Fruit fly (Drosophila melanogaster) whole organism: ENCODE results near the gene CG43082.

Source experiments
- CG8478 ChIP-seq: fragments of >200 bp; optimal IDR thresholded peaks from 2 replicates; lab custom pipeline; 2018; ENCODE audit warnings: inconsistent platforms
- Dll ChIP-seq: fragments of >200 bp; optimal IDR thresholded peaks from 2 replicates; lab custom pipeline; 2017
- EcR ChIP-seq, 2 experiments: fragments of >200 bp; optimal IDR thresholded peaks; 2 replicates each; lab custom pipeline; 2017; ENCODE audit warnings: missing biosample characterization in 2 of 2, missing genetic modification characterization in 2 of 2, missing genetic modification reagents in 2 of 2
- pan ChIP-seq: fragments of >200 bp; optimal IDR thresholded peaks from 2 replicates; lab custom pipeline; 2017
- psq ChIP-seq: fragments of >200 bp; optimal IDR thresholded peaks from 2 replicates; lab custom pipeline; 2017
- usp ChIP-seq: fragments of >200 bp; optimal IDR thresholded peaks from 2 replicates; lab custom pipeline; 2017; ENCODE audit warnings: missing biosample characterization, missing genetic modification characterization, mixed read lengths

The CG43082 gene

DNA sequence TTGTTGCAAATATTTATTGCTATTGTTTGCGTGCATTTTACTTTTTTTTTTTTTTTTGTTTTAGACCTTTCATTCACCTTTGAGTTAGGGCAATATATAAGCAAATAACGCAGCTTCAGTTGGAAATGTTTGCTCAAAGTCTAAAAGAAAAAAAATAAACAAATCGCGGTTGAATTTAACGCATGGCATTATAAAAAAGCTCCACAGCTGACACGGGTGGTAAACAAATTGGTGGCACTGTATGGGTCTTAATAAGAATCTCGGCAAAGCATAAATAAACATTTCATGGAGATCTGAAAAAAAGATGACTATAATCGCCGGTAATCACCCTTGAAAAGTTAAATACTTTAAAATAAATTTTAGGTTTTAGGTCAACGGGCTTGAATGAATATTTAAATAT, 32.7 kb downstream of the CG43082 start:
- TF ChIP-seq psq (lab: Kevin White, UChicago) (no peak), usp (no peak), Dll (lab: Kevin White, UChicago) (no peak), CG8478 (lab: Kevin White, UChicago) (no peak), pan (lab: Kevin White, UChicago) (no peak), EcR (GFP tag; optimal IDR thresholded peaks at IDR 0.05; lab: Kevin White, UChicago) (no peak)

DNA sequence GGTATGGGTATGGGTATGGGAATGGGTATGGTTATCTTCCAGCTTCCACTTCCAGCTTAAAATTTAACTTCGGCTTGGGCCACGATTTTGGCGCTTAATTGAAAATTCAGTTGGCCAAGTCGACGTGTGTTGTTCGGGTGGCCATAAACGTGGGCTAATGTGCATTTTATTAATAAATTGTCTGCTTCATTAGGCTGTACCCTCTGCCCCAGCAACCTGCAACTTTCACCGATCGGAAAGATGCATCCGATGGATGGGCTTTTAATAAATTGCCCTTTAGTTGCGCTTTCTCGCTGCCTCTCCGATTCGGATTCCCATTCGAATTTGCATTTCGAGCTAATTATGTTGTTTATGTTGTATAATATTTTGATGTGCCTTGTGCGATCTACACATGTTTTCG, 33.5 kb downstream of the CG43082 start:
- TF ChIP-seq CG8478 (lab: Kevin White, UChicago) (no peak), EcR (GFP tag; optimal IDR thresholded peaks at IDR 0.05; lab: Kevin White, UChicago) (no peak), psq (lab: Kevin White, UChicago) (no peak), Dll (lab: Kevin White, UChicago) (no peak), pan (lab: Kevin White, UChicago) (no peak), usp (no peak)

DNA sequence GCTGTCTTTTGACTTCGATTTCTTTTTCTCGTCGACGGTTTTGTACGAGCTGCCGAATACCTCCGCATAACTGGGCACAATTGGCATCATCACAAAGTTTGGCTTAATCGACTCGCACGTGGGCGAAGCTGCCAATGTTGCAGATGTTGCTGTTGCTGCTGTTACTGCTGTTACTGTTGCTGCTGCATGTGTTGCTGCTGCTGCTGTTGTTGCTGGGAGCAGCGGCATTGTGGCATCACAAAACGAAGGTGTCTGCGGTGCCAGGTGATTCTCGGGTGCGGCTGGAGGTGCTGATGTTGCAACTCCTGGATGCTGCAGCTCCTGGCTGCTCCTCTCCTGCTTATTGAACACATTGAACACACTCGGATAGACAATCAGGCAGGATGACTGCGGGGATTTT, 36.2 kb downstream of the CG43082 start:
- TF ChIP-seq psq (lab: Kevin White, UChicago) (no peak), Dll (lab: Kevin White, UChicago) (no peak), CG8478 (lab: Kevin White, UChicago) (no peak)

DNA sequence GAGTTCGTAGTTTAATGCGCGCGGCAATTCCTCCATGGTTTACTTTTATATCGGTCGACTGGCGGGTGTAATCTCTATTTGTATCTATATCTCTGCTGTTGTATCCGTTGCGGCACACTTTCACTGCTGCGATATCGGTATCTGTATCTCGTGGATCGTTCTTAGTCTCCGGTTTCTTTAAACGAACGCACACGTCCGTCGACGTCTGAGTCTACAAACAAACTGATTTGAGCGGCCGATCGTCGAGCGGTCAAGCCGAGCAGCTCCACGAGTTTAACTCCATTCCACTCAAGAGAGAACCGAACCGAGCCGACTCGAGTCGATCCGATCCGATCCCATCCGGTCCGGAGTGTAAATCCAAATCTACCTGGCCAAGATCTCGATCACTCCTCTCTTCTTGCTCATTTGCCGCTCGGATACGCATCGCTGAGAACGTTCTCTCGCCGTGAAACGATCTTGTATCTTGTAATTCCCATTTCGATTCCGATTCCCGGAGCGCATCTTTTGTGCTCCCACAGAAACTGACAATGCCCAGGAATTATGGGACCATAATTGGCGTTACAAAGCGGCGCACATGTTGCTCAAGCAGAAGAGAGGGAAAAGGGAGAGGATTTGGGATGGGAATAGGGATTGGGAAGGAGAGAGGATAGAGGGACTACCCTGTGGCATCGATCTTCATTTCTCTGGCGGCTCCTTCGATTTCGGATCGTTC, 38.1 kb downstream of the CG43082 start, which contains the start of gene comm2:
Gene comm2, minus strand, starts transcription at position 225 of the 712 bp plus-strand sequence.
- no peak for TF ChIP-seq EcR (GFP tag; optimal IDR thresholded peaks at IDR 0.05; lab: Kevin White, UChicago)
- TF ChIP-seq Dll (lab: Kevin White, UChicago) = peak; percentile 86

DNA sequence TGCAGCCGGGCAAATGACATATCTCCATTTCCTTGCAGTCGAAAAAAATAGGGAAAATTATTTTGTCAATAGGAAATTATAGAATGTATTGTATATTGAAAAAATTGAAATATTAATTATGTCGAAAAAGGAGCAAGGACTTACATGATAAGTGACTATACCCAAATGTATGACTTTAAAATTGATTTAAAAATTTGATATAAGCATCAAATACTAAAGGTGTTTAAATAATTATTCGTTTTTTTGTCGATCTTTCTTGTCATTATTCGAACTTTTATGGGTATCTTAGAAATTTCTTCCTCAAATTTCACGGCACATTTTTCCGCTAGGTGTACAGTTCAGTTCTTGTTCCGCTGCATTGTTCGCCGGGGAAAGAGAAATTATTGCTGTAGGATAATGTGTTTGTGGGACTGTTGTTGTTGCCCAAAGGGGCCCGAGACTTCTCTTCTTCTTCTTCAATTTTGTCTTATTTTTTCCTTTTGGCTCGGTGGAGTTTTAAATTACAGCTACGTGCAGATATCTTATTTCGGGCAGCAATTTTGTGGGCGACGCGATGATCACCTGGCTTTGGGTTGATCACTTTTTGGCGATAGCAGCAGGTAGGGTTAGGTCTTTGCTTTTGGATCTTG, 38.8 kb downstream of the CG43082 start:
- TF ChIP-seq psq (lab: Kevin White, UChicago) = no peak
- TF ChIP-seq pan (lab: Kevin White, UChicago) = no peak
- no peak for TF ChIP-seq CG8478 (lab: Kevin White, UChicago)
- TF ChIP-seq EcR (GFP tag; optimal IDR thresholded peaks at IDR 0.05; lab: Kevin White, UChicago) = no peak
- no peak for TF ChIP-seq Dll (lab: Kevin White, UChicago)
- no peak for TF ChIP-seq usp

DNA sequence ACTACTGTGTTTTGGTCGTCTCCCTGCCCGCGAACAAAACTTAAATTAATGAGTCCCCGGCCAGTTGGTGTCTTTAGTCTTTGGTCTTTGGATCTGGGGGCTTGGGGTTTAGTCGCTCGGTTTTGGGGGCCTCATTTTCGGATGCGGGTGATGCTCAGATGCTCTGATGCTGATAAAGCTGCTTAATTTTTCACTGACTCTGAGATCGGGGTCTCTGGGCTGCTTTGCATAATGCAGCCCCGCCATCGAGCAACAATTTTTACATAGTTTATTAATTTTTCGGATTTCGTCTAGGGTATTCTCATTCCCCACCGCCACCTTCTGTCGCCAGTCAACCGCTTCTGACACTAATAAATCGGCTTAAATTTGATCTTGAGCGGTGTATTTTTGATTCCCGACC, 40.5 kb downstream of the CG43082 start:
- no peak for TF ChIP-seq psq (lab: Kevin White, UChicago)
- TF ChIP-seq EcR (GFP tag; optimal IDR thresholded peaks at IDR 0.05; lab: Kevin White, UChicago) = no peak
- no peak for TF ChIP-seq CG8478 (lab: Kevin White, UChicago)
- no peak for TF ChIP-seq Dll (lab: Kevin White, UChicago)
- TF ChIP-seq pan (lab: Kevin White, UChicago) = no peak
- no peak for TF ChIP-seq usp

DNA sequence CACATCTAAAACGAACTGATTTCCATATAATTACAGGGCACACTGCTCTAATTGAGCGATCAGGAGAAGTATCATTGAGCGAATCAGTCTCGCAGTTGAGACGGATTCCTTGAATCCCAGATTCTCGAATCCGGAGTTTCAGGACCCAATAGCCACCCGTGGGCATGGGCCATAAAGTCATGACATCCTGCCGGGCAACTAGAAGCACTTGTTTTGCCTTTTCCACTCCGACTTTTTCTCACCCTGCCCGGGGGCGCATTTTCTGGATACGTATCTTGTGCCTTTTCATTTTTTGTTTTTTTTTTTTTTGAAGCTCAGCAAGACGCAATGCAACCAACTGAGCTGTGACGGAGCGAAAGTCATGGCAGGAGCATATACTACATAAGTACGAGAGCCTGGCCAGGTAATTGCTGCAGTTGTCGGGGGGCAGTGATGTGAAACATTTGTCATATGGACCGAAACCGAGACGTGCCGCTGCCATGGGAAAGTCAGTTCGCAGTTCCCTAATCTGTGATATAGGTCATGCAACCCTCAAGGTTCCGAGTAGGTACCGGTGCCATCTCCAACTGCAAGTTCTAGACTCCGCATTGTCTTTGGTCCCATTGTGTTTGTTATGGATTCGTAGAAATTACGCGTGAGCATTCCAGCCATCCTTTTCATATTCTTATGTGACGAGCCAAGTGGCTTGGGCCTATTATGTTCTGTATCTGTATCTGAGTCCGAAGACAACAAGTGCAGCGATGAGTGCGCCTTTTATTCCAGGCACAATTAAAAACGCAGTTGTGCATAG, 41.9 kb downstream of the CG43082 start:
- TF ChIP-seq CG8478 (lab: Kevin White, UChicago) (no peak), Dll (lab: Kevin White, UChicago) (no peak), EcR (GFP tag; optimal IDR thresholded peaks at IDR 0.05; lab: Kevin White, UChicago) (peak in 1 of 2 experiments; percentile 28), pan (lab: Kevin White, UChicago) (no peak), psq (lab: Kevin White, UChicago) (no peak)

DNA sequence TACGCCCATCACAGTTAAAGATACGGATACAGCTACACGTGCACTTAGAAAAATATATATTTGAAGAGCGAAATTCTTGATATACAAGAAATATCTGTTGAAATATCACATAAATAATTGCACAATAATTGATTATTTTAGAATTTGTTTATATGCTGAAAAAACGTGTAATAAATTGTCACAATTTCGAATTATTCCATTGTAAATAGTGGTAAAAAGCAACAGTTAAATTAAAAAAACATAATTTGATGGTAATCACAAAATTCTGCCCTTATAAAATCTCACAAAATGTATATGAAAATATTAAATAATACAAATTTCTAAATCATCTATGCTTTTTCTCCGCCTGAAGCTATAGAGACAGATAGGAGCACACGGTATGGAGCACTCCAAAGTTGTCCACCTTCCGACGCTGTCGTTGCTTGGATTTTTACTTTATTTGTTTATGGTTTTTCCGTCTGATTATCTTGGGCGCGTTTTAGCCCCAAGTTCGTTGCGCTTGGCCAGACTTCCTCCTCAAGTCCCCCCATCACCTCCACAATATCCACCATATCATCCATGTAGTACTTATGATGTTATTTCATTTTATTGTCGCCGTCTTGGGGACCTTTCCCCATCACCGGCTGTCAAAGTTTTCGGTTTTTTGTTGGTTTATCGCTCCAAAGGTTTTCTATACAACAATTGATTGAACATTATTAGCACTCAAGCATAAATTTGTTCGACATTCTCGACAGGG, 42.8 kb downstream of the CG43082 start:
- TF ChIP-seq CG8478 (lab: Kevin White, UChicago) (no peak), pan (lab: Kevin White, UChicago) (no peak), EcR (GFP tag; optimal IDR thresholded peaks at IDR 0.05; lab: Kevin White, UChicago) (peak; percentile 30 to 61), usp (no peak), Dll (lab: Kevin White, UChicago) (no peak)

DNA sequence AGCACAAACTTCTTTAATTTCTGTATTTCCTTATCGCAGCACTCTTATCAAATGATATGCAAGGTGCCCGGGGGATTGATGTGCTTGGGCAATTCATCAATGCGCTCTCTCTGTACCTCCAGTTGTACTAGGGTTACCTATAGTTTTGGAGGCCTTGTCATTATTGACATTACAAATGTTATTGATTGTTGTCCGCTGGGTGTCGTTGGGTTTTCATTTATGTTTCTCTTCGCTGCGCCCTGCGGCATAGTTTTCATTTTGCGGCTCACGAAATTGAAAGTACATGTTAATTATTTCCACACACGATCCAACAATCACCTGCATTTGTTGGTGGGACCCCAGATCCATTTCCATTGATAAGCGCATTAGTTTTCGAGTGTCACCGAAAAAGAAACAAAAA, 44.5 kb downstream of the CG43082 start:
- TF ChIP-seq EcR (GFP tag; optimal IDR thresholded peaks at IDR 0.05; lab: Kevin White, UChicago) (no peak), psq (lab: Kevin White, UChicago) (no peak), pan (lab: Kevin White, UChicago) (no peak), CG8478 (lab: Kevin White, UChicago) (no peak), usp (no peak), Dll (lab: Kevin White, UChicago) (no peak)

DNA sequence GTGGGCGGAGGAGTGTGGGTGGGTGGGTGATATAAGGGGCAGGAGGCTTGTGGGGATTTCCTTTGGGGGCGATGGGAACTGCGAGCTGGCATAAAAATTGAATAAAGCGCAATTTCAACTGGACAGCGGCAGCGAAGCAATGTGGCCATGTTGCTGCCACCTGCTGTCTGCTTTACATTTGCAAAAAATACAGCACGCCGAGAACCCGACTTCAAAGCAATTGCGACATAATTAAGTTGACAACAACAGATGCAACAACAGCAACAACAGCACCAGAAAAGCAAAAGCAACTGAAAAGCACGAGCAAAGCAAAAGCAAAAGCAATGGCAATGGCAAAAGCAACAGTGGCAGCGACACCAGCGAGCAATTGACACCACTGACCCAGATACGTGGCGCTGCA, 46.5 kb downstream of the CG43082 start:
- TF ChIP-seq pan (lab: Kevin White, UChicago) = no peak

DNA sequence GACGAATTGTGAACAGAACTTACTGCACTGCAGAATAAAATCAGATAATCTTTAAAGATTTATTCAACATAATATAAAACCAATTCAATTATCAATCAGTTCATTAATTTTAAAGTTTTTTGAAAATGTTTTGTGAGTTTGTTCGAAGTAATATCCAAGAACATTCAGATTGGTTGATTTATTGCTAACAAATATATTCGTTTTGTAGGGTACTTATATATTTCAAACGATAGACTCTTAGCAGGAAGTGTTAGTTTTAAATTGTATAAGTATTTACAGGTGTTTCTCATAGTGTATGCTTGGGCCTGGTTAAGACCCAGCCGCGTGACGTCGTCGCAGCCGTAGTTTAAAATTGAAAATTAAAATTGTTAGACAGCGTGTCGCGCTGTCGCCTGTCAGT, 46.9 kb downstream of the CG43082 start:
- no peak for TF ChIP-seq CG8478 (lab: Kevin White, UChicago)
- no peak for TF ChIP-seq EcR (GFP tag; optimal IDR thresholded peaks at IDR 0.05; lab: Kevin White, UChicago)
- no peak for TF ChIP-seq Dll (lab: Kevin White, UChicago)
- TF ChIP-seq pan (lab: Kevin White, UChicago) = no peak
- TF ChIP-seq usp = no peak
- no peak for TF ChIP-seq psq (lab: Kevin White, UChicago)
